Fruit fly (Drosophila melanogaster): ENCODE measurements around the gene CG32344.

The CG32344 gene

DNA sequence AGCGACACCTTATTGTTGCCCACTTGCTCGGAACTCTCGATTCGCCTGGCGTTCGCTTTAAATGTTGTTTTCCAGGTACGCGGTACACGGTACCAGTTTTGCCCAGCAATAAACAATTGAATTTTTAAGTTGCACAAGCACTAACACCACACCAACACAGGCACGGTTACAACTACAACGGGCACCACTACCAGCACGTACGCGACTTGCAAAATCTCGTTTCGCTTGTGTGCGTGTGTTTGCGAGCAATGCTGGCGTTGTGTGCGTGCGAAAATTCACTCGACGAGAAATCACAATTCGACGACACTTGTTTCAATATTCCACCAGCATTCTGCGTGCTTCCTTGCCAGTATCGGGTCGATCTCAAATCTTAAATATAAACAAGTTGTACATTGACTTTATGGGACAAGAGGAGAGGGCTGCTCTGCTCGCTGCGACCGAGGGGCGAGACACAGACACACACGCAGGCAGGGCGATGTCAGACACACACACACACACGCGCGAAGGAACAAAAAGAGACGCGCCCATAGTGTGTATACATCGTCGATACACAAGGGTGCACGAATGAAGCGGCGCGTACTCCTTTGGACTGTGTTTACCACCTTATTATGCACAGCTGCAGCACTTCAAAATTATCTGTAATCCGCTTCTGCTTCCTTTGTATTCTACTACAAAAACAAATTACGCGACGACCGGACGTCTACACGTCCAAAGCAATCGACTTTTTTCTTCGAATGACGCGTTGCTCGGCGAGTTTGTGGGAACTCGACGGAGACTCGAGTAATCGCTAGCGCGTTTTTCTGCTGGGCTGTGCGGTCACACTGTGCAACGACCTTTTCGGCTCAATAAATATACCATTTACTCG, 5.1 kb downstream of the CG32344 start, which contains the start of gene fwd (continued):
- TF ChIP-seq Hnf4 (GFP tag; optimal IDR thresholded peaks at IDR 0.05) = peak; percentile 22
- peak; percentile 30 for TF ChIP-seq Jra (GFP tag; optimal IDR thresholded peaks at IDR 0.05)
- TF ChIP-seq rgr (GFP tag; optimal IDR thresholded peaks at IDR 0.05) = peak; percentile 22
- no peak for TF ChIP-seq br (GFP tag; optimal IDR thresholded peaks at IDR 0.05)
- no peak for TF ChIP-seq Dfd (GFP tag; optimal IDR thresholded peaks at IDR 0.05)
- no peak for TF ChIP-seq brk (GFP tag; optimal IDR thresholded peaks at IDR 0.05)
- TF ChIP-seq tai (GFP tag; optimal IDR thresholded peaks at IDR 0.05) = no peak

DNA sequence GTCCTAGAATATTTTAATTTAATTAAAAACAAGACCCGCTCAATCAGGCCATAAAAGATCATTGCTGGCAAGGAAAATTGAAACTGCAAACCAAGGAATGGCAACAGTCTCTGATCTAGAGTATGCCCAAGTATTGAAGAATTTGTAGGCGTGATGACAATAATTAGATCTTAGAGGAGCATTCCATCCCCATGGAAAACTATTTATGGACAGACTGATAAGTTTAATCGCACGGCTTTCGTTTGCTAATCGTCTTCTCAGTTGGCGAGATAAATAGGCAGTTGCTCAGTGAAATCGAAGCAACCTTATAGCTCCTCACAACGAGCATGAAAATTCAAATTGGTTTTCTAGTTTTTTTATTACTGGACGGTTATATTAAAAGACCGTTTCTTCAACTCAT, 7.7 kb downstream of the CG32344 start, which contains the start of gene ddbt:
TSS of gene ddbt (plus strand) at position 301 of the 400 bp plus-strand sequence.
- TF ChIP-seq dl (GFP tag; optimal IDR thresholded peaks at IDR 0.05; ENCODE audit: insufficient read depth in 1 of 2, partially characterized antibody in 2 of 2) = no peak
- no peak for TF ChIP-seq Dif (GFP tag; optimal IDR thresholded peaks at IDR 0.05; ENCODE audit: partially characterized antibody)
- no peak for TF ChIP-seq CrebA (GFP tag; optimal IDR thresholded peaks at IDR 0.05; ENCODE audit: borderline replicate concordance)
- no peak for TF ChIP-seq psq (GFP tag; optimal IDR thresholded peaks at IDR 0.05)
- TF ChIP-seq sage (GFP tag; optimal IDR thresholded peaks at IDR 0.05) = no peak

- TF ChIP-seq pan (optimal IDR thresholded peaks at IDR 0.05) (no peak), Rel (GFP tag; optimal IDR thresholded peaks at IDR 0.05) (no peak), Rel (tag; optimal IDR thresholded peaks at IDR 0.05) (no peak), Hr78 (GFP tag; optimal IDR thresholded peaks at IDR 0.05) (no peak)
Observed at dm6 chr3L:315140-315539, 9.4 kb downstream of the CG32344 start.

- TF ChIP-seq tai (GFP tag; optimal IDR thresholded peaks at IDR 0.05) (no peak), Hr78 (GFP tag; optimal IDR thresholded peaks at IDR 0.05) (no peak), N (GFP tag; optimal IDR thresholded peaks at IDR 0.05) (no peak), OdsH (GFP tag; optimal IDR thresholded peaks at IDR 0.05) (no peak), jim (GFP tag; optimal IDR thresholded peaks at IDR 0.05) (no peak), fru (GFP tag; optimal IDR thresholded peaks at IDR 0.05) (no peak), CrebA (GFP tag; optimal IDR thresholded peaks at IDR 0.05; ENCODE audit: borderline replicate concordance) (no peak), Dfd (GFP tag; optimal IDR thresholded peaks at IDR 0.05) (no peak), Vsx2 (GFP tag; optimal IDR thresholded peaks at IDR 0.05; ENCODE audit: partially characterized antibody) (no peak), Mio (GFP tag; optimal IDR thresholded peaks at IDR 0.05) (no peak), usp (GFP tag; optimal IDR thresholded peaks at IDR 0.05) (no peak), br (GFP tag; optimal IDR thresholded peaks at IDR 0.05) (no peak), ey (GFP tag; optimal IDR thresholded peaks at IDR 0.05) (no peak)
Observed at dm6 chr3L:312323-312722, 12.2 kb downstream of the CG32344 start.

DNA sequence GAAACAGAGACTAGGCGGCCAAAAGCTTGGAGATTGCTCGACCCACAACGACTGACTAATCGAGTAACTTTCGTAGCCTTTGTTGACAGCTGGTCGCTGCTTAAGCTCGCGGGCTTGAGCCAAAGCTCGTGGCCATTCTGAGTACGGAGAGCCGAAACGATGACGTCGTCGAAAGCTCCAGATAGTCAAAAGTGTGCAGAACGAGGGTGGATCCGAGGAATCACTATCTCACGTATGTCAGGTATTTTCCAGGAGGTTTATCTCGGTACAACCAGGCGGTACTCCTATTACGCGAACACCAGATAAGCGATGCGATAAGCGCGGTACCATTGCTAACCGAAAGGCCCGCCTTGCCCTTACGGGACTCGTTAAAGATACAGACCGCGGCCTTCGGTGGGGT, 12.9 kb downstream of the CG32344 start:
- TF ChIP-seq dsf (GFP tag; optimal IDR thresholded peaks at IDR 0.05; ENCODE audit: borderline replicate concordance) (no peak), Jra (GFP tag; optimal IDR thresholded peaks at IDR 0.05) (peak; percentile 11), CG32264 (GFP tag; optimal IDR thresholded peaks at IDR 0.05) (no peak), psq (GFP tag; optimal IDR thresholded peaks at IDR 0.05) (no peak), Hr83 (GFP tag; optimal IDR thresholded peaks at IDR 0.05; ENCODE audit: poor library complexity, severe bottlenecking) (peak; percentile 50), CrebA (GFP tag; optimal IDR thresholded peaks at IDR 0.05; ENCODE audit: borderline replicate concordance) (no peak), sage (GFP tag; optimal IDR thresholded peaks at IDR 0.05) (no peak)

DNA sequence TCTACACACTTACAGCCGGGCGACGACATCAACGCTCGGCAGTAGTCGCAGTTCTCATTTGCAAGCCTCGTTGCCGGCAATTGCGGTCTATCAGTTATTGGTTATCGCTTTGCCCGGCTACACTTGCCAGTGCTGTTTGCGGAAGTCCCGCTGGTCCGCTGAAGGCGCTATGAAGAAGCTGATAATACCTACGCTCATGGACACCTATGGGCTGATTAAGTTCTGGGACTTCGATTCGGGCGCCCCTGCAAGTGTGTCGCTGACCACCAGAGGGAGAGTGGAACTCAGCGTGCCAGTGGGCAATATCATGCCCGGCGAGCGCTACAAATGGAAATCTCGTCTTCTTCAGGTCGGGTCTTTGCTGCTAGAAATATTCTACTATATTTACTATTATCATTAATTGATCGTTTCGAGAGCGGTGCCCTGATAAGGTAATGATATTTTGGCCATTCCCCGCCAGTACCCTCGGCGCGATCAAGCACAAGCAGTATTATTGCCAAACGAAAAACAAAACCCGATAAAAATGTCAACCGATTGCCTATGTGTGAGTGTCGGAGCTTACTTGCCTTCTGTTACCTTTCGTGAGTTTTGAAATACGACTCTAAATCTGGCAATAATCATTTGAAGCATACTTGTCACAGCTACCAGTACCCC, 24.4 kb downstream of the CG32344 start:
- TF ChIP-seq Sp1 (GFP tag; optimal IDR thresholded peaks at IDR 0.05) (no peak), h (GFP tag; optimal IDR thresholded peaks at IDR 0.05) (no peak), rgr (GFP tag; optimal IDR thresholded peaks at IDR 0.05) (no peak), GATAd (GFP tag; optimal IDR thresholded peaks at IDR 0.05) (no peak), Hnf4 (GFP tag; optimal IDR thresholded peaks at IDR 0.05) (no peak), CG32264 (GFP tag; optimal IDR thresholded peaks at IDR 0.05) (no peak), foxo (GFP tag; optimal IDR thresholded peaks at IDR 0.05) (no peak), usp (GFP tag; optimal IDR thresholded peaks at IDR 0.05) (no peak), ey (GFP tag; optimal IDR thresholded peaks at IDR 0.05) (no peak), Mio (GFP tag; optimal IDR thresholded peaks at IDR 0.05) (no peak), fru (GFP tag; optimal IDR thresholded peaks at IDR 0.05) (no peak), CG9705 (GFP tag; optimal IDR thresholded peaks at IDR 0.05) (no peak), dsf (GFP tag; optimal IDR thresholded peaks at IDR 0.05; ENCODE audit: borderline replicate concordance) (no peak), dl (GFP tag; optimal IDR thresholded peaks at IDR 0.05; ENCODE audit: insufficient read depth in 1 of 2, partially characterized antibody in 2 of 2) (no peak), Myc (optimal IDR thresholded peaks at IDR 0.05) (no peak), br (GFP tag; optimal IDR thresholded peaks at IDR 0.05) (no peak)
